Worm (Caenorhabditis elegans) whole organism, L1 larva: ENCODE measurements around the gene F14H3.4.

Experiments used
- Y116A8C.19 ChIP-seq: sonication (generic microtip); optimal IDR thresholded peaks from 2 replicates; lab custom pipeline; 2016; ENCODE audit warnings: missing compliant biosample characterization, missing genetic modification characterization, borderline replicate concordance
- aly-2 ChIP-seq: fragments of 150-350 bp; optimal IDR thresholded peaks from 2 replicates; lab custom pipeline; 2014; ENCODE audit warnings: missing biosample characterization, missing genetic modification characterization
- ceh-82 ChIP-seq, 3 experiments: fragments of 150-350 bp in 1 of 3; sonication (generic microtip) in 2 of 3; optimal IDR thresholded peaks; 2 replicates each; lab custom pipeline; 2014 to 2017; ENCODE audit warnings: missing biosample characterization in 3 of 3, missing genetic modification characterization in 3 of 3
- dpl-1 ChIP-seq, 3 experiments: fragments of 150-350 bp in 2 of 3; sonication (generic microtip) in 1 of 3; optimal IDR thresholded peaks; 2 replicates each; lab custom pipeline; 2014 to 2017; ENCODE audit warnings: missing biosample characterization in 3 of 3, missing genetic modification characterization in 3 of 3, missing genetic modification reagents in 3 of 3
- elt-2 ChIP-seq: sonication (generic microtip); optimal IDR thresholded peaks from 2 replicates; lab custom pipeline; 2016; ENCODE audit warnings: missing genetic modification characterization, mild to moderate bottlenecking, inconsistent platforms, missing compliant biosample characterization, missing genetic modification reagents
- fos-1 ChIP-seq: fragments of 150-350 bp; optimal IDR thresholded peaks from 2 replicates; lab custom pipeline; 2014; ENCODE audit warnings: missing biosample characterization, missing genetic modification characterization
- lin-35 ChIP-seq, 2 experiments: fragments of 150-350 bp; optimal IDR thresholded peaks; 2 replicates each; lab custom pipeline; 2014; ENCODE audit warnings: missing biosample characterization in 2 of 2, missing genetic modification characterization in 2 of 2, missing genetic modification reagents in 2 of 2
- mef-2 ChIP-seq: fragments of 150-350 bp; optimal IDR thresholded peaks from 2 replicates; lab custom pipeline; 2014; ENCODE audit warnings: missing biosample characterization, missing genetic modification characterization
- nhr-76 ChIP-seq: sonication (generic microtip); optimal IDR thresholded peaks from 2 replicates; lab custom pipeline; 2017; ENCODE audit warnings: missing biosample characterization, missing genetic modification characterization
- unc-130 ChIP-seq: fragments of 150-350 bp; optimal IDR thresholded peaks from 2 replicates; lab custom pipeline; 2017; ENCODE audit warnings: missing biosample characterization, missing genetic modification characterization, inconsistent platforms
- zag-1 ChIP-seq: fragments of 150-350 bp; optimal IDR thresholded peaks from 2 replicates; lab custom pipeline; 2014; ENCODE audit warnings: missing biosample characterization, missing genetic modification characterization

DNA sequence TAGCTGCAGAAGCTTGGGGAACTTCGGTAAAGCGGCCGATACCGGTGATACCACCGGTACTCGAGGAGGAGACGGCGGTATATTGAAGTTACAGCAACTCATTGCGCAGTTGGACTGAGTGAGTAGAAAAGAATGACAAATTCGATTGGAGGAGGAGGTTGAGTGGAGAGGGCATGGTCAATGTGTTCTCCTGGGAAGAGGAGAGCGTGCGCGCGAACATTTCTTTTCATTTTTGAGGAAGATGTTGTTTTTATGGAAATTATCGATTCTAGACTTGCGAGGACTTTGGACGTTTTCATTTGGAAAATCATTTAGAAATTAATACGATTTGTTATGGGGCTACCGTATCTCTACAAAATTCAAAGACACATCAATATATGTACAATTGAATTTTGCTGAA, 25.6 kb downstream of the F14H3.4 start:
- TF ChIP-seq aly-2 (tag; lab: Kevin White, UChicago) (no peak), Y116A8C.19 (tag; lab: Kevin White, UChicago) (no peak), lin-35 (GFP tag; optimal IDR thresholded peaks at IDR 0.05; lab: Kevin White, UChicago) (no peak), zag-1 (no peak), unc-130 (tag; lab: Kevin White, UChicago) (no peak), ceh-82 (tag; optimal IDR thresholded peaks at IDR 0.05; lab: Kevin White, UChicago) (no peak), nhr-76 (tag; lab: Kevin White, UChicago) (no peak), fos-1 (tag; lab: Kevin White, UChicago) (no peak), mef-2 (no peak), elt-2 (no peak), dpl-1 (GFP tag; optimal IDR thresholded peaks at IDR 0.05; lab: Kevin White, UChicago) (no peak)
